Fruit fly (Drosophila melanogaster) whole organism, wandering third instar larva: Measurements from ENCODE around the gene CG7367.

Experiments used
- Abd-B ChIP-seq: fragments of >200 bp; optimal IDR thresholded peaks from 2 replicates; lab custom pipeline; 2017; ENCODE audit warnings: missing biosample characterization, missing genetic modification characterization
- CG32264 ChIP-seq: fragments of 200-800 bp; sonication (Bioruptor generic); optimal IDR thresholded peaks from 2 replicates; lab custom pipeline; 2016; ENCODE audit warnings: missing biosample characterization, missing genetic modification characterization
- CrebA ChIP-seq: fragments of 200-800 bp; sonication (Bioruptor generic); optimal IDR thresholded peaks from 2 replicates; lab custom pipeline; 2016; ENCODE audit warnings: missing biosample characterization, mild to moderate bottlenecking, missing genetic modification characterization, borderline replicate concordance
- Dfd ChIP-seq: fragments of >200 bp; optimal IDR thresholded peaks from 2 replicates; lab custom pipeline; 2017; ENCODE audit warnings: missing biosample characterization, missing genetic modification characterization
- Dif ChIP-seq: fragments of 200-275, 200-300 bp; sonication (Bioruptor generic); optimal IDR thresholded peaks from 2 replicates; lab custom pipeline; 2018; ENCODE audit warnings: missing biosample characterization, missing genetic modification characterization; ENCODE audit not compliant: partially characterized antibody
- GATAd ChIP-seq: sonication (Bioruptor generic); optimal IDR thresholded peaks from 2 replicates; lab custom pipeline; 2016; ENCODE audit warnings: missing biosample characterization, missing genetic modification characterization
- HLH106 ChIP-seq: fragments of 200-800 bp; optimal IDR thresholded peaks from 3 replicates; lab custom pipeline; 2019; ENCODE audit warnings: missing biosample characterization, mild to moderate bottlenecking, missing genetic modification characterization, moderate library complexity
- Hnf4 ChIP-seq: fragments of 200-800 bp; sonication (Bioruptor generic); optimal IDR thresholded peaks from 2 replicates; lab custom pipeline; 2016; ENCODE audit warnings: missing biosample characterization, mild to moderate bottlenecking, missing genetic modification characterization
- Hr78 ChIP-seq: fragments of >200 bp; optimal IDR thresholded peaks from 2 replicates; lab custom pipeline; 2017; ENCODE audit warnings: missing biosample characterization, missing genetic modification characterization
- Hr83 ChIP-seq: fragments of 200-300 bp; sonication (Bioruptor generic); optimal IDR thresholded peaks from 2 replicates; lab custom pipeline; 2016; ENCODE audit warnings: missing biosample characterization, mild to moderate bottlenecking, missing genetic modification characterization, moderate library complexity; ENCODE audit not compliant: poor library complexity, severe bottlenecking
- Mio ChIP-seq: sonication (Bioruptor generic); optimal IDR thresholded peaks from 2 replicates; lab custom pipeline; 2016; ENCODE audit warnings: missing biosample characterization, missing genetic modification characterization
- Myc ChIP-seq: fragments of >200 bp; optimal IDR thresholded peaks from 2 replicates; lab custom pipeline; 2017
- N ChIP-seq: fragments of >200 bp; optimal IDR thresholded peaks from 2 replicates; lab custom pipeline; 2018; ENCODE audit warnings: missing biosample characterization, missing external identifiers, missing genetic modification characterization
- Rel ChIP-seq, 2 experiments: fragments of 200-800 bp; sonication (Bioruptor generic) in 1 of 2; optimal IDR thresholded peaks; 2 replicates in 1 of 2; 3 replicates in 1 of 2; lab custom pipeline; 2016 to 2019; ENCODE audit warnings: mild to moderate bottlenecking in 2 of 2, missing biosample characterization in 2 of 2, missing genetic modification characterization in 2 of 2, moderate library complexity in 1 of 2
- Vsx2 ChIP-seq: fragments of 200-300, 225-300 bp; sonication (Bioruptor generic); optimal IDR thresholded peaks from 2 replicates; lab custom pipeline; 2018; ENCODE audit warnings: missing biosample characterization, missing genetic modification characterization; ENCODE audit not compliant: partially characterized antibody
- br ChIP-seq: fragments of 200-800 bp; sonication (Bioruptor generic); optimal IDR thresholded peaks from 2 replicates; lab custom pipeline; 2016; ENCODE audit warnings: missing biosample characterization, missing genetic modification characterization
- dl ChIP-seq, 2 experiments: fragments of 175-275, 200-275 bp in 1 of 2; fragments of 200-275 bp in 1 of 2; sonication (Bioruptor generic); optimal IDR thresholded peaks; lab custom pipeline; 2018; ENCODE audit warnings: mild to moderate bottlenecking in 2 of 2, missing biosample characterization in 2 of 2, missing genetic modification characterization in 2 of 2, moderate library complexity in 2 of 2; ENCODE audit not compliant: partially characterized antibody in 2 of 2, insufficient read depth in 1 of 2
- ey ChIP-seq: fragments of 200-800 bp; sonication (Bioruptor generic); optimal IDR thresholded peaks from 2 replicates; lab custom pipeline; 2016; ENCODE audit warnings: missing biosample characterization, missing genetic modification characterization
- foxo ChIP-seq, 2 experiments: fragments of 200-800 bp; sonication (Bioruptor generic); optimal IDR thresholded peaks; 2 replicates in 1 of 2; 3 replicates in 1 of 2; lab custom pipeline; 2016 to 2017; ENCODE audit warnings: missing biosample characterization in 2 of 2, missing genetic modification characterization in 2 of 2
- fru ChIP-seq: fragments of 200-800 bp; sonication (Bioruptor generic); optimal IDR thresholded peaks from 3 replicates; lab custom pipeline; 2016; ENCODE audit warnings: missing biosample characterization, mild to moderate bottlenecking, missing genetic modification characterization
- h ChIP-seq: fragments of 200-800 bp; sonication (Bioruptor generic); optimal IDR thresholded peaks from 3 replicates; lab custom pipeline; 2016; ENCODE audit warnings: missing biosample characterization, mild to moderate bottlenecking, missing genetic modification characterization
- jim ChIP-seq: fragments of 175-275, 200-325 bp; sonication (Bioruptor generic); optimal IDR thresholded peaks from 2 replicates; lab custom pipeline; 2016; ENCODE audit warnings: missing biosample characterization, mild to moderate bottlenecking, missing genetic modification characterization
- lola ChIP-seq: fragments of >200 bp; optimal IDR thresholded peaks from 2 replicates; lab custom pipeline; 2017; ENCODE audit warnings: missing biosample characterization, missing genetic modification characterization
- psq ChIP-seq: fragments of 200-800 bp; sonication (Bioruptor generic); optimal IDR thresholded peaks from 3 replicates; lab custom pipeline; 2017; ENCODE audit warnings: missing biosample characterization, mild to moderate bottlenecking, missing genetic modification characterization, moderate library complexity
- rgr ChIP-seq: fragments of 200-800 bp; sonication (Bioruptor generic); optimal IDR thresholded peaks from 3 replicates; lab custom pipeline; 2016; ENCODE audit warnings: missing biosample characterization, mild to moderate bottlenecking, missing genetic modification characterization
- sage ChIP-seq: fragments of 200-800 bp; sonication (Bioruptor generic); optimal IDR thresholded peaks from 2 replicates; lab custom pipeline; 2016; ENCODE audit warnings: missing biosample characterization, mild to moderate bottlenecking, missing genetic modification characterization
- tai ChIP-seq: sonication (Bioruptor generic); optimal IDR thresholded peaks from 2 replicates; lab custom pipeline; 2016; ENCODE audit warnings: missing biosample characterization, missing genetic modification characterization
- woc ChIP-seq: sonication (Bioruptor generic); optimal IDR thresholded peaks from 2 replicates; lab custom pipeline; 2016; ENCODE audit warnings: missing biosample characterization, mild to moderate bottlenecking, missing genetic modification characterization

The CG7367 gene

dm6 chr2L:8029160-8029852, 10.3 kb downstream of the CG7367 start, which contains the start of gene baf:
Gene baf (plus strand): TSS chr2L:8029462.
- TF ChIP-seq Hnf4 (no peak), jim (no peak), br (GFP tag; lab: Kevin White, UChicago) (no peak), Myc (no peak), Rel (GFP tag; optimal IDR thresholded peaks at IDR 0.05; lab: Kevin White, UChicago) (no peak), Rel (tag; optimal IDR thresholded peaks at IDR 0.05; lab: Kevin White, UChicago) (peak; percentile 42), N (no peak), HLH106 (no peak), dl (GFP tag; optimal IDR thresholded peaks at IDR 0.05; lab: Kevin White, UChicago; ENCODE audit: insufficient read depth in 1 of 2, partially characterized antibody in 2 of 2) (no peak), Vsx2 (GFP tag; lab: Kevin White, UChicago) (no peak)

dm6 chr2L:8024325-8024724, 15.3 kb downstream of the CG7367 start:
- TF ChIP-seq CrebA (no peak), Abd-B (GFP tag; lab: Kevin White, UChicago) (no peak), h (GFP tag; lab: Kevin White, UChicago) (no peak), Dif (GFP tag; lab: Kevin White, UChicago) (no peak), sage (GFP tag; lab: Kevin White, UChicago) (no peak), fru (GFP tag; lab: Kevin White, UChicago) (no peak)

- TF ChIP-seq Hnf4: no peak
- TF ChIP-seq Dif (GFP tag; lab: Kevin White, UChicago): peak; percentile 29
- TF ChIP-seq dl (GFP tag; optimal IDR thresholded peaks at IDR 0.05; lab: Kevin White, UChicago; ENCODE audit: insufficient read depth in 1 of 2, partially characterized antibody in 2 of 2): peak in 1 of 2 experiments; percentile 29
Observed at dm6 chr2L:8012551-8012950, 27.0 kb downstream of the CG7367 start.

DNA sequence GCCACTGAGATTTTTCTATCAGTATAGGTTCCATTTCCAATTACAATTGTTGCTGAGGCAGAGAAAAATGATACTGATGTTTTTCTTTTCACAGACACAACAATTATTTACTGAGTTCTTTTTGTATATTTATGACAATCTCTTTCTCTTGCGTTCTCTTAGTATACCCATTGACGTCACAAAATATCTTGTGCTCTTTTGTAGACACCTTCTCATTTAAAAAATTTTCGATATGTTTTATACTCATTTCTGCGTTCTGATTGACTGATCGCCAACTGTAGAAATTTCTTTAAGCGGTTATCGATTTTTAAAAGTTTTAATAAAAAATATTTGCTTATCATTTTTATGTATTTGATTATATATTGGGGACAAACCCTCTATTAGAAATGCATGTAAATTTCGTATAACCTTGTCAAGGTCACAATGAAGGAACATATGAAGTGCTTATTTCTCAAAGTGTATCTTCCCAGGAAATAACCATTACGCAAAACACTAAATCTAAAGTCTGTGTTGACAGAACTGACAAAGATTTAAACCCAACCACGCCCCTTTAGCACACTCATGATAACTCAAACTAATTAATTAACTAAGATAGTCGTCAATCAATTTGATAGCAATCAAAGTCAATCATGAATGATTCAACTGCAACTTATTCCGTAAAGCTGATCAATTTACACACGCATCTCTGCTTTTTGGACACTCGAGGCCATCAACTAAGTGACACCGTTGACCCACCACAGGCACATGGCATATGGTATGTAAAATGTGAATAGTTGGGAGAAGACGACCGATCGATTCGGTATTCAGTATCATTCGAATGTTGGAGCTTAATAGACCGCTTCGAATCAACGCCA, 28.8 kb downstream of the CG7367 start, which contains the start of the genes Glyat and Tg:
TSS of gene Glyat (minus strand) at position 51 of the 854 bp plus-strand sequence.
TSS of gene Tg (plus strand) at position 804 of the 854 bp plus-strand sequence.
- no peak for TF ChIP-seq jim
- no peak for TF ChIP-seq GATAd
- no peak for TF ChIP-seq Hr78
- TF ChIP-seq br (GFP tag; lab: Kevin White, UChicago): no peak
- TF ChIP-seq rgr (GFP tag; lab: Kevin White, UChicago): no peak
- no peak for TF ChIP-seq psq
- no peak for TF ChIP-seq Vsx2 (GFP tag; lab: Kevin White, UChicago)
- no peak for TF ChIP-seq ey
- no peak for TF ChIP-seq tai (GFP tag; lab: Kevin White, UChicago)
- no peak for TF ChIP-seq lola
- no peak for TF ChIP-seq CG32264 (GFP tag; lab: Kevin White, UChicago)
- TF ChIP-seq Rel (GFP tag; optimal IDR thresholded peaks at IDR 0.05; lab: Kevin White, UChicago): no peak
- no peak for TF ChIP-seq Rel (tag; optimal IDR thresholded peaks at IDR 0.05; lab: Kevin White, UChicago)
- TF ChIP-seq fru (GFP tag; lab: Kevin White, UChicago): no peak
- no peak for TF ChIP-seq sage (GFP tag; lab: Kevin White, UChicago)
- no peak for TF ChIP-seq woc (GFP tag; lab: Kevin White, UChicago)
- no peak for TF ChIP-seq Dfd (GFP tag; lab: Kevin White, UChicago)
- no peak for TF ChIP-seq Mio (GFP tag; lab: Kevin White, UChicago)
- no peak for TF ChIP-seq h (GFP tag; lab: Kevin White, UChicago)
- no peak for TF ChIP-seq foxo (GFP tag; optimal IDR thresholded peaks at IDR 0.05; lab: Kevin White, UChicago)
- TF ChIP-seq Hr83 (GFP tag; lab: Kevin White, UChicago): no peak
- TF ChIP-seq, all 38 proteins: peak for 0
